Worm (Caenorhabditis elegans): ENCODE results near the gene tbc-13.
A peak's percentile ranks its signal among the peaks of the same experiment; 100 is the strongest.

DNA sequence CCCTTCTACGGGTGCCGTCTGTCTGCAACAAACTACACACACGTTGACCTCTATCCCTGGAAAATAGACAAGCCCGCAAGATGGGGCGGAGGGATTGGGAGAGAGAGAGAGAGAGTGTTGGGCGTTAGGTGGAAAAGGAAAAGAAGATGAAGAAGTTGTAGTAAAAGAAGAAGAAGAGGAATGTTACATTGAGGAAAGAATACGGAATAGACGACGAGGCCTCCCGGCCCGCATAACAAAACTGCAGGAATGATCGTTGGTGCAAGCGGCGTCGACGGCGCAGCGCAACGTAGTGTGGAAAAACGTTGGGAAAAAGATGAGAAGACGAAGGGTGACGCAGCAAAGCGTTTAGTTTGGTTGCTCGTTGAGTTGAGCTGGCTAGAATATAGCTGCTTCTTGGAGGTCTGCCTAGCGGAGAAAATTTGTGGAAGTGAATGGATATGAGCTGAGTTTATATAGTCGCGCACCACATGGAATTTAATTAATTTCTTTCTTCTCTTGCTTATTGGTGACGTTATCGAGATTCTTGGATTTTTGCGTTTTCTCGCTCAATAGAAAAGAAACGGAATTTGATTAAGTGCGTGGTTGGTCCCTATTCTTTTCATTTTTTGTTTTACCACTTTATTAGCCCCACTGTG lies 25.4 kb downstream of the tbc-13 start:
- TF ChIP-seq lin-15B (tag; optimal IDR thresholded peaks at IDR 0.05) (no peak), ama-1 (optimal IDR thresholded peaks at IDR 0.05) (no peak), lsy-2 (tag; optimal IDR thresholded peaks at IDR 0.05) (peak; percentile 49 to 63)
